Worm (Caenorhabditis elegans) whole organism, young adult: ENCODE measurements around the gene srt-24.

ENCODE experiments used
- B0261.1 ChIP-seq: sonication (generic microtip); optimal IDR thresholded peaks from 2 replicates; lab custom pipeline; 2016; ENCODE audit warnings: mild to moderate bottlenecking, missing genetic modification characterization, moderate library complexity, missing compliant biosample characterization
- C17E4.6 ChIP-seq: fragments of 200-800 bp; sonication (Bioruptor generic); IDR thresholded peaks from 2 replicates; pipeline ENCODE4 v1.3.6; 2022; ENCODE audit warnings: missing genetic modification reagents, missing genetic modification characterization, missing compliant biosample characterization
- F10E7.11 ChIP-seq: sonication (generic microtip); optimal IDR thresholded peaks from 2 replicates; lab custom pipeline; 2017; ENCODE audit warnings: mild to moderate bottlenecking, missing genetic modification characterization, moderate library complexity, missing compliant biosample characterization
- F23B12.7 ChIP-seq: sonication (generic microtip); optimal IDR thresholded peaks from 2 replicates; lab custom pipeline; 2017; ENCODE audit warnings: missing genetic modification characterization, mild to moderate bottlenecking, missing compliant biosample characterization, antibody characterized with exemption, moderate library complexity; ENCODE audit not compliant: insufficient read depth
- F33H1.4 ChIP-seq: fragments of 200-800 bp; sonication (Bioruptor generic); IDR thresholded peaks from 2 replicates; pipeline ENCODE4 v1.3.6; 2022; ENCODE audit warnings: missing genetic modification reagents, missing genetic modification characterization, missing compliant biosample characterization
- F37B4.10 ChIP-seq: fragments of 200-800 bp; sonication (Bioruptor generic); IDR thresholded peaks from 2 replicates; pipeline ENCODE4 v1.3.6; 2022; ENCODE audit warnings: missing genetic modification characterization, missing compliant biosample characterization
- F49E8.2 ChIP-seq: sonication (generic microtip); optimal IDR thresholded peaks from 3 replicates; lab custom pipeline; 2017; ENCODE audit warnings: missing genetic modification characterization, mild to moderate bottlenecking, missing compliant biosample characterization, antibody characterized with exemption, moderate library complexity; ENCODE audit not compliant: insufficient read depth
- F55B11.4 ChIP-seq: sonication (generic microtip); optimal IDR thresholded peaks from 2 replicates; lab custom pipeline; 2016; ENCODE audit warnings: missing compliant biosample characterization, missing genetic modification characterization, borderline replicate concordance; ENCODE audit not compliant: insufficient read depth
- F57A8.1 ChIP-seq: fragments of 200-800 bp; sonication (Bioruptor generic); optimal IDR thresholded peaks from 2 replicates; lab custom pipeline; 2018; ENCODE audit warnings: mild to moderate bottlenecking, missing genetic modification characterization, moderate library complexity, missing compliant biosample characterization
- K12H6.12 ChIP-seq: fragments of 200-800 bp; sonication (Bioruptor generic); optimal IDR thresholded peaks from 2 replicates; lab custom pipeline; 2018; ENCODE audit warnings: mild to moderate bottlenecking, missing genetic modification characterization, missing compliant biosample characterization
- T26A5.8 ChIP-seq: sonication (generic microtip); optimal IDR thresholded peaks from 2 replicates; lab custom pipeline; 2016; ENCODE audit warnings: missing genetic modification characterization, missing compliant biosample characterization
- Y53F4B.3 ChIP-seq: fragments of 200-800 bp; sonication (Bioruptor generic); IDR thresholded peaks from 2 replicates; pipeline ENCODE4 v1.3.6; 2022; ENCODE audit warnings: missing genetic modification reagents, missing genetic modification characterization, missing compliant biosample characterization
- aptf-3 ChIP-seq: fragments of 200-800 bp; sonication (Bioruptor generic); IDR thresholded peaks from 2 replicates; pipeline ENCODE4 v1.3.6; 2022; ENCODE audit warnings: missing genetic modification characterization, missing compliant biosample characterization
- attf-3 ChIP-seq: fragments of 200-800 bp; sonication (Bioruptor generic); conservative IDR thresholded peaks from 2 replicates; pipeline ENCODE4 v1.3.6; 2022; ENCODE audit warnings: missing genetic modification reagents, missing genetic modification characterization, missing compliant biosample characterization
- bed-2 ChIP-seq: fragments of 200-800 bp; sonication (Bioruptor generic); IDR thresholded peaks from 2 replicates; pipeline ENCODE4 v1.3.6; 2022; ENCODE audit warnings: missing genetic modification reagents, missing genetic modification characterization, missing compliant biosample characterization
- cebp-2 ChIP-seq: fragments of 200-800 bp; sonication (Bioruptor generic); IDR thresholded peaks from 2 replicates; pipeline ENCODE4 v1.3.6; 2022; ENCODE audit warnings: missing genetic modification characterization, missing compliant biosample characterization
- ceh-27 ChIP-seq: fragments of 200-800 bp; sonication (Bioruptor generic); optimal IDR thresholded peaks from 2 replicates; lab custom pipeline; 2018; ENCODE audit warnings: mild to moderate bottlenecking, missing genetic modification characterization, moderate library complexity, missing compliant biosample characterization
- die-1 ChIP-seq: sonication (generic microtip); optimal IDR thresholded peaks from 2 replicates; lab custom pipeline; 2016; ENCODE audit warnings: missing genotype, mild to moderate bottlenecking, missing genetic modification characterization, missing compliant biosample characterization
- dpl-1 ChIP-seq: fragments of 150-350 bp; optimal IDR thresholded peaks from 2 replicates; lab custom pipeline; 2014; ENCODE audit warnings: missing biosample characterization, missing genetic modification reagents, missing genetic modification characterization
- efl-1 ChIP-seq: fragments of 150-350 bp; optimal IDR thresholded peaks from 2 replicates; lab custom pipeline; 2014; ENCODE audit warnings: missing biosample characterization, missing genetic modification reagents, missing genetic modification characterization
- gei-17 ChIP-seq: fragments of 200-800 bp; sonication (Bioruptor generic); optimal IDR thresholded peaks from 2 replicates; lab custom pipeline; 2018; ENCODE audit warnings: mild to moderate bottlenecking, missing genetic modification characterization, missing compliant biosample characterization
- lin-35 ChIP-seq, 3 experiments: fragments of 150-350 bp in 2 of 3; sonication (generic microtip) in 1 of 3; optimal IDR thresholded peaks; 2 replicates each; lab custom pipeline; 2014 to 2018; ENCODE audit warnings: missing biosample characterization in 3 of 3, missing genetic modification characterization in 3 of 3, missing genetic modification reagents in 3 of 3
- lin-40 ChIP-seq: sonication (generic microtip); optimal IDR thresholded peaks from 2 replicates; lab custom pipeline; 2016; ENCODE audit warnings: missing genetic modification characterization, mild to moderate bottlenecking, missing compliant biosample characterization, missing genotype, missing genetic modification reagents
- lsl-1 ChIP-seq: fragments of 200-800 bp; sonication (Bioruptor generic); optimal IDR thresholded peaks from 2 replicates; lab custom pipeline; 2018; ENCODE audit warnings: mild to moderate bottlenecking, missing genetic modification characterization, moderate library complexity, missing compliant biosample characterization
- madf-10 ChIP-seq: sonication (generic microtip); optimal IDR thresholded peaks from 2 replicates; lab custom pipeline; 2016; ENCODE audit warnings: mild to moderate bottlenecking, missing genetic modification characterization, missing compliant biosample characterization
- madf-6 ChIP-seq: fragments of 200-800 bp; sonication (Bioruptor generic); IDR thresholded peaks from 2 replicates; pipeline ENCODE4 v1.3.6; 2022; ENCODE audit warnings: missing genetic modification reagents, missing genetic modification characterization, missing compliant biosample characterization
- mes-4 ChIP-seq: sonication (generic microtip); optimal IDR thresholded peaks from 2 replicates; lab custom pipeline; 2016; ENCODE audit warnings: missing genotype, missing genetic modification characterization, missing compliant biosample characterization
- mxl-1 ChIP-seq: sonication (generic microtip); optimal IDR thresholded peaks from 2 replicates; lab custom pipeline; 2016; ENCODE audit warnings: missing genetic modification characterization, missing compliant biosample characterization
- nfya-2 ChIP-seq: fragments of 200-800 bp; sonication (Bioruptor generic); IDR thresholded peaks from 2 replicates; pipeline ENCODE4 v1.3.6; 2022; ENCODE audit warnings: missing genetic modification reagents, missing genetic modification characterization, missing compliant biosample characterization
- nfyb-1 ChIP-seq: fragments of 200-800 bp; sonication (Bioruptor generic); IDR thresholded peaks from 2 replicates; pipeline ENCODE4 v1.3.6; 2022; ENCODE audit warnings: missing genetic modification reagents, missing genetic modification characterization, missing compliant biosample characterization
- nhr-27 ChIP-seq: fragments of 200-800 bp; sonication (Bioruptor generic); optimal IDR thresholded peaks from 2 replicates; lab custom pipeline; 2018; ENCODE audit warnings: mild to moderate bottlenecking, missing genetic modification characterization, moderate library complexity, missing compliant biosample characterization
- snpc-1.1 ChIP-seq: sonication (generic microtip); optimal IDR thresholded peaks from 2 replicates; lab custom pipeline; 2017; ENCODE audit warnings: missing genetic modification characterization, mild to moderate bottlenecking, missing compliant biosample characterization, antibody characterized with exemption, moderate library complexity, missing genotype, missing genetic modification reagents; ENCODE audit not compliant: insufficient read depth
- snpc-1.3 ChIP-seq: sonication (generic microtip); optimal IDR thresholded peaks from 2 replicates; lab custom pipeline; 2017; ENCODE audit warnings: missing genetic modification characterization, mild to moderate bottlenecking, missing compliant biosample characterization, antibody characterized with exemption, moderate library complexity, missing genotype, missing genetic modification reagents; ENCODE audit not compliant: insufficient read depth
- tbp1 ChIP-seq: fragments of 200-800 bp; sonication (Bioruptor generic); optimal IDR thresholded peaks from 2 replicates; lab custom pipeline; 2018; ENCODE audit warnings: mild to moderate bottlenecking, missing genetic modification characterization, missing compliant biosample characterization
- xnd-1 ChIP-seq: sonication (generic microtip); optimal IDR thresholded peaks from 2 replicates; lab custom pipeline; 2016; ENCODE audit warnings: missing genotype, missing genetic modification reagents, missing genetic modification characterization, missing compliant biosample characterization
- zfh-2 ChIP-seq: fragments of 200-800 bp; sonication (Bioruptor generic); conservative IDR thresholded peaks from 2 replicates; pipeline ENCODE4 v1.3.6; 2022; ENCODE audit warnings: missing genetic modification reagents, missing genetic modification characterization, missing compliant biosample characterization
- zim-3 ChIP-seq: sonication (generic microtip); optimal IDR thresholded peaks from 2 replicates; lab custom pipeline; 2017; ENCODE audit warnings: mild to moderate bottlenecking, missing genetic modification characterization, moderate library complexity, missing compliant biosample characterization
- ztf-26 ChIP-seq: sonication (generic microtip); optimal IDR thresholded peaks from 2 replicates; lab custom pipeline; 2017; ENCODE audit warnings: missing genetic modification characterization, missing compliant biosample characterization
- ztf-6 ChIP-seq: fragments of 200-800 bp; sonication (Bioruptor generic); IDR thresholded peaks from 2 replicates; pipeline ENCODE4 v1.3.6; 2022; ENCODE audit warnings: missing genetic modification reagents, missing genetic modification characterization, missing compliant biosample characterization

srt-24 gene

DNA sequence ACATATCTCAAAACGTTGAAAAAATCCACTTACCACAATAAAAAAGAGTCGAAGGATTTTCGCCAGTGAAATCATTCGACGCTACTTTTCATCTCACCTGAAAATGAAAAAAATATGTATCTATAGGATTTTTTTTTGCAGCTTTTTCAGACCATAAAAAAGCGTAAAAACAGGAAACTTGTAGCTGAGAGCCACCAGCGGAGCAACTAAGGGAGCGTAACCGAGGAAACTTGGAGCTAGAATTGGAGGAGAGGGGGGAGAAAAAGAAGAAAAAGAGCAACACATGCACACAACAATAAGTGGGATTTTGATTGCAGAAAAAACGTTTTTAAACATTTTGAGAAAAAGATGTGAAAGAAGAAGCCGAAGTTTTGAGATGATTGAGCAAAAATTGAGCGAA lies 23.2 kb downstream of the srt-24 start, which contains the start of gene cutl-26:
Gene cutl-26, minus strand, starts transcription at position 101 of the 400 bp plus-strand sequence.
- TF ChIP-seq die-1 (tag; lab: Kevin White, UChicago) (no peak), K12H6.12 (tag; lab: Kevin White, UChicago) (no peak), lsl-1 (GFP tag; lab: Kevin White, UChicago) (no peak), ceh-27 (GFP tag; lab: Kevin White, UChicago) (no peak), dpl-1 (GFP tag; lab: Kevin White, UChicago) (no peak), mxl-1 (tag; lab: Kevin White, UChicago) (no peak)

- TF ChIP-seq lin-40 (no peak), madf-10 (tag; lab: Kevin White, UChicago) (no peak), F57A8.1 (no peak), aptf-3 (GFP tag; lab: Robert Waterston, UW) (no peak), die-1 (tag; lab: Kevin White, UChicago) (no peak), attf-3 (GFP tag; lab: Robert Waterston, UW) (no peak), lin-35 (GFP tag; optimal IDR thresholded peaks at IDR 0.05; lab: Kevin White, UChicago) (no peak), nhr-27 (no peak), F23B12.7 (tag; lab: Kevin White, UChicago) (no peak), zim-3 (tag; lab: Kevin White, UChicago) (no peak), F37B4.10 (GFP tag; lab: Robert Waterston, UW) (no peak), bed-2 (GFP tag; lab: Robert Waterston, UW) (no peak), F33H1.4 (GFP tag; lab: Robert Waterston, UW) (no peak)
- TF ChIP-seq, all 124 proteins: peak for 0
Observed at ce11 chrIV:698304-698703, 32.5 kb downstream of the srt-24 start, which contains the start of gene Y55F3C.17. TSS of gene Y55F3C.17 (minus strand) at chrIV:698404.

DNA sequence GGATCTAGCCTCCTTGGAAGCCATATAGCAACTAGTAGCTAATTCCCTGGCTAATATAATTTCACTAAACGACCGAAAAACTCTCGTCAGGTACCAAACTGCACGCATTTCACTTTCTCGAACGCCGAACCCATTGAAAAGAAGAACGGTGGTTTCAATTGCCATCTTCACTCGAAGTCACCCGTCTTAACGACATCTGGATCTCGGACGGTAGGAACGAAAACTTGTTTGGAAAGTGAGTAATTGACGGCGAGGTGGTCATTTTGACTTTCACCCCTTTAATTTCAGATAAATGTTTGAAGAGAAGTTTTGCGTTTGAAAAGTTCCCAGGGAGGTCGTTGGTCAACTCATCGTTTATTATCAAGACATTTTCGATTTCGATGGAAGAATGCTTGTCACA lies 46.1 kb downstream of the srt-24 start:
- TF ChIP-seq efl-1 (GFP tag; lab: Kevin White, UChicago), result no peak
- no peak for TF ChIP-seq snpc-1.3 (tag; lab: Kevin White, UChicago)
- no peak for TF ChIP-seq ztf-26 (tag; lab: Kevin White, UChicago)
- TF ChIP-seq snpc-1.1 (tag; lab: Kevin White, UChicago), result no peak
- no peak for TF ChIP-seq nfyb-1

ce11 chrIV:684197-684596 lies 46.6 kb downstream of the srt-24 start, which contains the start of gene cutl-28:
TSS of gene cutl-28 (plus strand) at chrIV:684497.
- TF ChIP-seq snpc-1.1 (tag; lab: Kevin White, UChicago), result no peak
- TF ChIP-seq cebp-2, result no peak
- TF ChIP-seq zfh-2, result no peak
- no peak for TF ChIP-seq nfya-2
- TF ChIP-seq tbp1 (GFP tag; lab: Kevin White, UChicago), result no peak
- no peak for TF ChIP-seq mes-4 (tag; lab: Kevin White, UChicago)
- TF ChIP-seq F10E7.11 (tag; lab: Kevin White, UChicago), result no peak
- no peak for TF ChIP-seq B0261.1 (tag; lab: Kevin White, UChicago)
- no peak for TF ChIP-seq T26A5.8 (tag; lab: Kevin White, UChicago)
- no peak for TF ChIP-seq xnd-1 (tag; lab: Kevin White, UChicago)
- TF ChIP-seq Y53F4B.3, result no peak
- TF ChIP-seq F49E8.2 (tag; lab: Kevin White, UChicago), result no peak
- no peak for TF ChIP-seq gei-17 (GFP tag; lab: Kevin White, UChicago)
- TF ChIP-seq ztf-6 (GFP tag; lab: Robert Waterston, UW), result no peak
- TF ChIP-seq C17E4.6 (GFP tag; lab: Robert Waterston, UW), result no peak
- TF ChIP-seq madf-6 (GFP tag; lab: Robert Waterston, UW), result no peak
- no peak for TF ChIP-seq F55B11.4 (tag; lab: Kevin White, UChicago)
